Fruit fly (Drosophila melanogaster): ENCODE data around the gene CG11226.

- no peak for TF ChIP-seq usp (GFP tag; optimal IDR thresholded peaks at IDR 0.05)
- no peak for TF ChIP-seq pan (optimal IDR thresholded peaks at IDR 0.05)
- no peak for TF ChIP-seq psq (optimal IDR thresholded peaks at IDR 0.05)
- no peak for TF ChIP-seq CG8478 (optimal IDR thresholded peaks at IDR 0.05)
Observed at dm6 chr3L:22826236-22826635, 10.6 kb upstream of the CG11226 start.
